Worm (Caenorhabditis elegans) whole organism, young adult: ENCODE measurements around the gene vps-45.

Source experiments
- F49E8.2 ChIP-seq: sonication (generic microtip); optimal IDR thresholded peaks from 3 replicates; lab custom pipeline; 2017; ENCODE audit warnings: missing genetic modification characterization, mild to moderate bottlenecking, missing compliant biosample characterization, antibody characterized with exemption, moderate library complexity; ENCODE audit not compliant: insufficient read depth
- K11D2.4 ChIP-seq: fragments of 200-800 bp; sonication (Bioruptor generic); IDR thresholded peaks from 2 replicates; pipeline ENCODE4 v1.3.6; 2022; ENCODE audit warnings: missing genetic modification reagents, missing genetic modification characterization, missing compliant biosample characterization
- atf-7 ChIP-seq: sonication (generic microtip); optimal IDR thresholded peaks from 2 replicates; lab custom pipeline; 2017; ENCODE audit warnings: mild to moderate bottlenecking, missing genetic modification characterization, missing compliant biosample characterization
- hlh-26 ChIP-seq: fragments of 200-800 bp; sonication (Bioruptor generic); conservative IDR thresholded peaks from 2 replicates; pipeline ENCODE4 v1.3.6; 2022; ENCODE audit warnings: missing genetic modification reagents, missing genetic modification characterization, missing compliant biosample characterization
- madf-6 ChIP-seq: fragments of 200-800 bp; sonication (Bioruptor generic); IDR thresholded peaks from 2 replicates; pipeline ENCODE4 v1.3.6; 2022; ENCODE audit warnings: missing genetic modification reagents, missing genetic modification characterization, missing compliant biosample characterization
- nfya-1 ChIP-seq: sonication (generic microtip); optimal IDR thresholded peaks from 2 replicates; lab custom pipeline; 2017; ENCODE audit warnings: antibody characterized with exemption, missing compliant biosample characterization, missing genetic modification characterization, borderline replicate concordance; ENCODE audit not compliant: insufficient read depth
- snpc-4 ChIP-seq, 5 experiments: fragments of 150-350 bp in 1 of 5; sonication (generic microtip) in 4 of 5; optimal IDR thresholded peaks; 2 replicates each; lab custom pipeline; 2014 to 2018; ENCODE audit warnings: missing genetic modification characterization in 5 of 5, missing biosample characterization in 3 of 5, antibody characterized with exemption in 2 of 5, mild to moderate bottlenecking in 2 of 5, missing compliant biosample characterization in 2 of 5, missing genotype in 2 of 5, moderate library complexity in 2 of 5, missing genetic modification reagents in 1 of 5

DNA sequence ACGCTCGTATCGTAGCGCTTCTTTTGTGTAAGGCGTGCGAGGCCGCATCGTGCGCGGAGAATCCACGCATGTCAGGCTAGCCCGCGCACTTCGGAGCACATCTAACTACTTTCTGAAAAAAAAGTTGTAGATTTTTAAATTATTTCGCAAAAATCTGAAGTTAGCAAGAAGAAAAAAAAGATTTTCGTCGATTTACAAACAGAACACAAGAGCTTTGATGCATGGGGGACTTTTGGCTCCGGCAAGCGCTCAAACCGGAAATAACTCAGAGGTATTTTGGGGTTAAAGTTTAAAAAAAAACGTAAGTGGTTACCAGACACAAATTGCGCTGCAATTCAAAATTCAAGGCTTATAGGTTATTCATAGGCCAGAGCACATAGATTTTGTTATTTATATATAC is 42.8 kb upstream of the vps-45 start, which contains the start of the genes F55A4.13 and nlf-1:
- TF ChIP-seq hlh-26 (no peak), atf-7 (no peak), snpc-4 (GFP tag; optimal IDR thresholded peaks at IDR 0.05; lab: Kevin White, UChicago) (no peak), snpc-4 (tag; optimal IDR thresholded peaks at IDR 0.05; lab: Kevin White, UChicago) (no peak), madf-6 (GFP tag; lab: Robert Waterston, UW) (no peak), F49E8.2 (tag; lab: Kevin White, UChicago) (no peak), K11D2.4 (GFP tag; lab: Robert Waterston, UW) (no peak), nfya-1 (tag; lab: Kevin White, UChicago) (no peak)
